Worm (Caenorhabditis elegans): Measurements from ENCODE around the gene F47D12.7.
A peak's percentile ranks its signal among the peaks of the same experiment; 100 is the strongest.

DNA sequence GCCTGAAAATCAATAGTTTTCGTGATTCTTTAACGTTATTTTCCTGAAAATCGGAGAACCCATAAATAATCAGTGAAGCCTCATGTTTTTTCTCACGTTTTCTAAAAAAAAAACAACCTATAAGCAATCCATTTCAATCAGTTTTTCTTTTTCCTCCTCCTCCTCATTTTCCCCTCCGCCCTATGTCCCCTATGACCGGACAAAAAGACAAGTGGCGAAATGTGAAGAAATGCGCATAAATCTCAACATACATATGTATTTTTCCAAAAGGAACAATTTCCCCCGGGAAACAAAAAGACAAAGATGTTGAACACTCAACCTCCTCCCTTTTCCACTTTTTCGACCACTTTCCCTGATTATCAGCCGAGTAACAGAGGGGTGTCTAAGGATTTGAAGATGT is 19.7 kb upstream of the F47D12.7 start:
- TF ChIP-seq skn-1 (tag; optimal IDR thresholded peaks at IDR 0.05) (no peak), lin-13 (GFP tag; optimal IDR thresholded peaks at IDR 0.05) (no peak), aha-1 (tag) (no peak), hmg-1.1 (GFP tag; IDR thresholded peaks at IDR 0.05) (no peak), zag-1 (tag; optimal IDR thresholded peaks at IDR 0.05) (no peak), snpc-1.2 (GFP tag; IDR thresholded peaks at IDR 0.05) (no peak), unc-62 (GFP tag; optimal IDR thresholded peaks at IDR 0.05 in 1 of 2) (peak in 1 of 2 experiments; percentile 98), unc-62 (tag; optimal IDR thresholded peaks at IDR 0.05) (no peak), rbr-2 (tag; optimal IDR thresholded peaks at IDR 0.05) (no peak)

Measured in whole organism, L4 larva.